Fruit fly (Drosophila melanogaster) whole organism, pupa: Measurements from ENCODE around the gene CG4766.

ENCODE experiments used
- CG14655 ChIP-seq: fragments of 200-800 bp; sonication (Bioruptor generic); optimal IDR thresholded peaks from 3 replicates; lab custom pipeline; 2017; ENCODE audit warnings: mild to moderate bottlenecking, missing biosample characterization, missing genetic modification reagents, missing genetic modification characterization
- CG34367 ChIP-seq: fragments of 200-800 bp; sonication (Bioruptor generic); optimal IDR thresholded peaks from 2 replicates; lab custom pipeline; 2018; ENCODE audit warnings: missing biosample characterization, mild to moderate bottlenecking, missing genetic modification characterization
- Snoo ChIP-seq: fragments of 200-800 bp; sonication (Bioruptor generic); optimal IDR thresholded peaks from 3 replicates; lab custom pipeline; 2017; ENCODE audit warnings: missing biosample characterization, mild to moderate bottlenecking, missing genetic modification characterization, inconsistent platforms
- gl ChIP-seq: fragments of 200-800 bp; sonication (Bioruptor generic); optimal IDR thresholded peaks from 2 replicates; lab custom pipeline; 2018; ENCODE audit warnings: missing biosample characterization, mild to moderate bottlenecking, missing genetic modification characterization

- TF ChIP-seq CG14655 (GFP tag; lab: Kevin White, UChicago): no peak
- no peak for TF ChIP-seq Snoo (tag; lab: Kevin White, UChicago)
- TF ChIP-seq CG34367 (tag; lab: Kevin White, UChicago): no peak
- no peak for TF ChIP-seq gl
These were observed 19.2 kb downstream of the CG4766 start for dm6 chrX:5981410-5981809.
